Worm (Caenorhabditis elegans) whole organism, mixed stage, embryonic: ENCODE measurements around the gene C33D3.4.

Experiments
- M03D4.4 ChIP-seq: sonication (generic microtip); optimal IDR thresholded peaks from 2 replicates; lab custom pipeline; 2017; ENCODE audit warnings: mild to moderate bottlenecking, missing genetic modification characterization, missing compliant biosample characterization
- ceh-43 ChIP-seq: fragments of 200-800 bp; sonication (Bioruptor generic); optimal IDR thresholded peaks from 2 replicates; lab custom pipeline; 2018; ENCODE audit warnings: mild to moderate bottlenecking, missing genetic modification characterization, moderate library complexity, missing compliant biosample characterization
- ceh-83 ChIP-seq: fragments of 200-800 bp; sonication (Bioruptor generic); optimal IDR thresholded peaks from 2 replicates; lab custom pipeline; 2018; ENCODE audit warnings: mild to moderate bottlenecking, missing genetic modification characterization, missing compliant biosample characterization
- ces-1 ChIP-seq: fragments of 150-350 bp; optimal IDR thresholded peaks from 2 replicates; lab custom pipeline; 2014; ENCODE audit warnings: missing biosample characterization, missing genetic modification reagents, missing genetic modification characterization
- cnd-1 ChIP-seq: fragments of 200-800 bp; sonication (Bioruptor generic); optimal IDR thresholded peaks from 2 replicates; lab custom pipeline; 2018; ENCODE audit warnings: mild to moderate bottlenecking, missing genetic modification characterization, missing compliant biosample characterization
- elt-1 ChIP-seq: sonication (generic microtip); optimal IDR thresholded peaks from 2 replicates; lab custom pipeline; 2017; ENCODE audit warnings: missing genetic modification characterization, mild to moderate bottlenecking, missing compliant biosample characterization, antibody characterized with exemption, moderate library complexity, borderline replicate concordance; ENCODE audit not compliant: insufficient read depth
- elt-3 ChIP-seq: fragments of 150-350 bp; optimal IDR thresholded peaks from 2 replicates; lab custom pipeline; 2014; ENCODE audit warnings: missing biosample characterization, missing genetic modification characterization
- ham-2 ChIP-seq: fragments of 200-800 bp; sonication (Bioruptor generic); optimal IDR thresholded peaks from 2 replicates; lab custom pipeline; 2018; ENCODE audit warnings: mild to moderate bottlenecking, missing genetic modification characterization, missing compliant biosample characterization
- hlh-1 ChIP-seq: fragments of 150-350 bp; optimal IDR thresholded peaks from 2 replicates; lab custom pipeline; 2014; ENCODE audit warnings: missing biosample characterization, missing genetic modification reagents, missing genetic modification characterization
- lin-13 ChIP-seq: fragments of 150-350 bp; optimal IDR thresholded peaks from 2 replicates; lab custom pipeline; 2014; ENCODE audit warnings: missing biosample characterization, missing genetic modification characterization
- lin-32 ChIP-seq: fragments of 200-800 bp; sonication (Bioruptor generic); optimal IDR thresholded peaks from 2 replicates; lab custom pipeline; 2018; ENCODE audit warnings: mild to moderate bottlenecking, missing genetic modification characterization, missing compliant biosample characterization
- lsy-2 ChIP-seq: fragments of 150-350 bp; optimal IDR thresholded peaks from 2 replicates; lab custom pipeline; 2014; ENCODE audit warnings: missing biosample characterization, missing genetic modification characterization
- mab-5 ChIP-seq: fragments of 150-350 bp; optimal IDR thresholded peaks from 2 replicates; lab custom pipeline; 2014; ENCODE audit warnings: missing biosample characterization, missing genetic modification characterization
- mep-1 ChIP-seq: fragments of 150-350 bp; optimal IDR thresholded peaks from 2 replicates; lab custom pipeline; 2017; ENCODE audit warnings: missing biosample characterization, missing genetic modification reagents, missing genetic modification characterization, inconsistent platforms
- mls-2 ChIP-seq: sonication (generic microtip); optimal IDR thresholded peaks from 2 replicates; lab custom pipeline; 2016; ENCODE audit warnings: mild to moderate bottlenecking, missing genetic modification characterization, moderate library complexity, missing compliant biosample characterization
- nhr-12 ChIP-seq: fragments of 150-350 bp; optimal IDR thresholded peaks from 2 replicates; lab custom pipeline; 2014; ENCODE audit warnings: missing biosample characterization, missing genetic modification characterization
- nhr-2 ChIP-seq: fragments of 150-350 bp; optimal IDR thresholded peaks from 2 replicates; lab custom pipeline; 2014; ENCODE audit warnings: missing biosample characterization, missing genetic modification characterization
- nhr-28 ChIP-seq: fragments of 150-350 bp; optimal IDR thresholded peaks from 2 replicates; lab custom pipeline; 2014; ENCODE audit warnings: missing biosample characterization, missing genetic modification characterization
- nhr-76 ChIP-seq: sonication (generic microtip); optimal IDR thresholded peaks from 2 replicates; lab custom pipeline; 2017; ENCODE audit warnings: missing biosample characterization, missing genetic modification characterization
- pha-4 ChIP-seq: fragments of 150-350 bp; optimal IDR thresholded peaks from 2 replicates; lab custom pipeline; 2018; ENCODE audit warnings: missing biosample characterization, missing genetic modification reagents, missing genetic modification characterization
- sem-2 ChIP-seq: fragments of 200-800 bp; sonication (Bioruptor generic); optimal IDR thresholded peaks from 2 replicates; lab custom pipeline; 2018; ENCODE audit warnings: mild to moderate bottlenecking, missing genetic modification characterization, missing compliant biosample characterization
- sptf-1 ChIP-seq: sonication (generic microtip); optimal IDR thresholded peaks from 2 replicates; lab custom pipeline; 2017; ENCODE audit warnings: mild to moderate bottlenecking, missing genetic modification characterization, moderate library complexity, missing compliant biosample characterization
- tbx-8 ChIP-seq: fragments of 200-800 bp; sonication (Bioruptor generic); optimal IDR thresholded peaks from 2 replicates; lab custom pipeline; 2018; ENCODE audit warnings: mild to moderate bottlenecking, missing genetic modification characterization, moderate library complexity, missing compliant biosample characterization
- unc-120 ChIP-seq: sonication (generic microtip); optimal IDR thresholded peaks from 2 replicates; lab custom pipeline; 2017; ENCODE audit warnings: missing genetic modification characterization, missing compliant biosample characterization; ENCODE audit not compliant: poor library complexity, severe bottlenecking
- unc-39 ChIP-seq: fragments of 150-350 bp; optimal IDR thresholded peaks from 2 replicates; lab custom pipeline; 2014; ENCODE audit warnings: missing biosample characterization, missing genetic modification characterization
- unc-62 ChIP-seq: fragments of 150-350 bp; optimal IDR thresholded peaks from 2 replicates; lab custom pipeline; 2014; ENCODE audit warnings: missing biosample characterization, missing genetic modification reagents, missing genetic modification characterization
- zip-8 ChIP-seq: fragments of 150-350 bp; optimal IDR thresholded peaks from 2 replicates; lab custom pipeline; 2014; ENCODE audit warnings: missing biosample characterization, missing genetic modification characterization
- ztf-11 ChIP-seq: fragments of 150-350 bp; optimal IDR thresholded peaks from 2 replicates; lab custom pipeline; 2014; ENCODE audit warnings: missing biosample characterization, missing genetic modification characterization

Gene C33D3.4

DNA sequence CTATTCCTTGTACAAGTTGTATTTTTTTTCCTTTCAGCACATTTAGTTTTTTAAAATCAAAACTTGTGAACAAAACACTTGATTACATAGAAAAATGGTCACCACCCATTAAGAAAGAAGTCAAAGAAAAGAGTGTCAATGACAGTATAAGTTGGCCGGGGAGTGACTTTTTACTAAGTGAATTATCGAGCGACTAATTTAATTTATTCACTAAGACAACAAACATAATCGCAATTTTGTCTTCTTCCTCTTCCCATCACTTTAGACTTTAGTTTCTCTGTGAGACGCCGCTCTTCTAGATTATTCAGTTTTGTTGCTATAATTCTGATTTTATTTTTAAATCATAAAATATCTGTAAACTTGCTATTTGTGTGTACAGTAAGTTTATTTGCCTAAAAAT lies 25.2 kb downstream of the C33D3.4 start:
- no peak for TF ChIP-seq nhr-2 (tag; lab: Kevin White, UChicago)
- TF ChIP-seq ztf-11 (tag; lab: Kevin White, UChicago), result no peak
- no peak for TF ChIP-seq unc-120 (tag; lab: Kevin White, UChicago)
- TF ChIP-seq ces-1 (GFP tag; lab: Kevin White, UChicago), result peak; percentile 5

- TF ChIP-seq ham-2 (GFP tag; lab: Kevin White, UChicago) (peak; percentile 3), lsy-2 (peak; percentile 57), mls-2 (tag; lab: Kevin White, UChicago) (no peak), mep-1 (tag; lab: Kevin White, UChicago) (no peak)
Measured at ce11 chrX:10514834-10515233, 26.0 kb downstream of the C33D3.4 start.

DNA sequence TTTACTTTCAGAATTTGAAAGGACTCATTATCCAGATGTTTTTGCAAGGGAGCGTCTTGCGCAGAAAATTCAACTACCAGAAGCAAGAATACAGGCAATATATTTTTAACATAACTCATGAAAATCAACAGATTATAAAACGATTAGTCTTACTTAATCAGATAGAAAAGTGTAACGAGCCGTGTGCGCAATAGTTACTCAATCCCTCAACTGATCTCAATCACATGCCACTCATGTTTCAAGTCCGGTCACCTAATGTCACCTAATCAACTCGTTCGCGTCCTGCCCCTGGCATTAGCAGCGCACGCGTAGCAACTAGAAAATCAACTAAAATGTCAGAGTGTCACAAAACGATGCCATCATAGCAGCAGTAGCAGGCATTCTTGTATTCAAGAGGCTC lies 27.7 kb downstream of the C33D3.4 start:
- TF ChIP-seq unc-39, result no peak
- no peak for TF ChIP-seq lin-13 (tag; lab: Kevin White, UChicago)
- TF ChIP-seq cnd-1 (tag; lab: Kevin White, UChicago), result no peak
- TF ChIP-seq nhr-2 (tag; lab: Kevin White, UChicago), result peak; percentile 63
- TF ChIP-seq nhr-28 (tag; lab: Kevin White, UChicago), result no peak
- TF ChIP-seq, all 35 proteins: peak for 1

- peak; percentile 91 for TF ChIP-seq elt-1 (tag; lab: Kevin White, UChicago)
- TF ChIP-seq nhr-2 (tag; lab: Kevin White, UChicago), result peak; percentile 69
- peak; percentile 92 for TF ChIP-seq unc-62 (GFP tag; lab: Kevin White, UChicago)
- TF ChIP-seq sptf-1 (tag; lab: Kevin White, UChicago), result no peak
- TF ChIP-seq, all 35 proteins: peak for 3
Measured at ce11 chrX:10520185-10520584, 31.3 kb downstream of the C33D3.4 start.

- TF ChIP-seq ceh-43 (GFP tag; lab: Kevin White, UChicago) (no peak), nhr-12 (tag; lab: Kevin White, UChicago) (no peak), mep-1 (tag; lab: Kevin White, UChicago) (no peak), unc-39 (no peak), ceh-83 (GFP tag; lab: Kevin White, UChicago) (no peak), mls-2 (tag; lab: Kevin White, UChicago) (no peak), mab-5 (tag; lab: Kevin White, UChicago) (no peak), unc-62 (GFP tag; lab: Kevin White, UChicago) (no peak), elt-1 (tag; lab: Kevin White, UChicago) (no peak), zip-8 (no peak), hlh-1 (tag; lab: Kevin White, UChicago) (no peak), pha-4 (tag; lab: Kevin White, UChicago) (no peak), lsy-2 (no peak), sem-2 (no peak), nhr-2 (tag; lab: Kevin White, UChicago) (no peak), ces-1 (GFP tag; lab: Kevin White, UChicago) (no peak), ham-2 (GFP tag; lab: Kevin White, UChicago) (no peak), ztf-11 (tag; lab: Kevin White, UChicago) (no peak), nhr-76 (no peak)
Measured at ce11 chrX:10521313-10521712, 32.5 kb downstream of the C33D3.4 start, which contains the start of gene F14F3.4. Gene F14F3.4, minus strand, starts transcription at chrX:10521413.

ce11 chrX:10524483-10524948 lies 35.7 kb downstream of the C33D3.4 start, which contains the start of the genes mboa-7 and git-1:
Gene mboa-7, minus strand, starts transcription at chrX:10524565.
Gene git-1, plus strand, starts transcription at chrX:10524898.
- TF ChIP-seq cnd-1 (tag; lab: Kevin White, UChicago) (no peak), lin-13 (tag; lab: Kevin White, UChicago) (peak; percentile 76), lsy-2 (peak; percentile 2), mls-2 (tag; lab: Kevin White, UChicago) (peak; percentile 42), zip-8 (no peak), M03D4.4 (tag; lab: Kevin White, UChicago) (peak; percentile 59), mep-1 (tag; lab: Kevin White, UChicago) (peak; percentile 68), pha-4 (tag; lab: Kevin White, UChicago) (peak; percentile 37), unc-120 (tag; lab: Kevin White, UChicago) (peak; percentile 38), elt-3 (no peak), sptf-1 (tag; lab: Kevin White, UChicago) (peak; percentile 52), ces-1 (GFP tag; lab: Kevin White, UChicago) (peak; percentile 9), tbx-8 (GFP tag; lab: Kevin White, UChicago) (no peak), lin-32 (GFP tag; lab: Kevin White, UChicago) (peak; percentile 49), unc-62 (GFP tag; lab: Kevin White, UChicago) (no peak), hlh-1 (tag; lab: Kevin White, UChicago) (peak; percentile 66)
